Worm (Caenorhabditis elegans) whole organism, L1 larva: ENCODE measurements around the gene sto-3.

Source experiments
- Y116A8C.19 ChIP-seq: sonication (generic microtip); optimal IDR thresholded peaks from 2 replicates; lab custom pipeline; 2016; ENCODE audit warnings: missing compliant biosample characterization, missing genetic modification characterization, borderline replicate concordance
- alr-1 ChIP-seq: fragments of 200-800 bp; sonication (Bioruptor generic); optimal IDR thresholded peaks from 2 replicates; lab custom pipeline; 2018; ENCODE audit warnings: borderline replicate concordance, mild to moderate bottlenecking, missing genetic modification characterization, missing compliant biosample characterization
- ceh-63 ChIP-seq: fragments of 200-800 bp; sonication (Bioruptor generic); optimal IDR thresholded peaks from 2 replicates; lab custom pipeline; 2018; ENCODE audit warnings: mild to moderate bottlenecking, missing genetic modification characterization, missing compliant biosample characterization
- ceh-8 ChIP-seq: fragments of 200-800 bp; sonication (Bioruptor generic); optimal IDR thresholded peaks from 2 replicates; lab custom pipeline; 2018; ENCODE audit warnings: mild to moderate bottlenecking, missing genetic modification characterization, moderate library complexity, missing compliant biosample characterization
- ceh-82 ChIP-seq, 3 experiments: fragments of 150-350 bp in 1 of 3; sonication (generic microtip) in 2 of 3; optimal IDR thresholded peaks; 2 replicates each; lab custom pipeline; 2014 to 2017; ENCODE audit warnings: missing biosample characterization in 3 of 3, missing genetic modification characterization in 3 of 3
- ceh-88 ChIP-seq: fragments of 200-800 bp; sonication (Bioruptor generic); IDR thresholded peaks from 2 replicates; pipeline ENCODE4 v1.3.6; 2022; ENCODE audit warnings: missing genetic modification characterization, missing compliant biosample characterization
- dsc-1 ChIP-seq: sonication (generic microtip); optimal IDR thresholded peaks from 2 replicates; lab custom pipeline; 2016; ENCODE audit warnings: mild to moderate bottlenecking, missing genetic modification characterization, missing compliant biosample characterization
- efl-3 ChIP-seq: fragments of 200-800 bp; sonication (Bioruptor generic); optimal IDR thresholded peaks from 2 replicates; lab custom pipeline; 2018; ENCODE audit warnings: mild to moderate bottlenecking, missing genetic modification characterization, missing compliant biosample characterization
- elt-2 ChIP-seq: sonication (generic microtip); optimal IDR thresholded peaks from 2 replicates; lab custom pipeline; 2016; ENCODE audit warnings: missing genetic modification characterization, mild to moderate bottlenecking, inconsistent platforms, missing compliant biosample characterization, missing genetic modification reagents
- elt-3 ChIP-seq, 6 experiments: fragments of 150-350 bp in 1 of 6; sonication (generic microtip); optimal IDR thresholded peaks; 2 replicates each; lab custom pipeline; 2017 to 2018; ENCODE audit warnings: missing biosample characterization in 6 of 6, missing genetic modification characterization in 6 of 6, inconsistent platforms in 1 of 6
- fkh-4 ChIP-seq: sonication (generic microtip); optimal IDR thresholded peaks from 2 replicates; lab custom pipeline; 2016; ENCODE audit warnings: missing compliant biosample characterization, missing genetic modification characterization, borderline replicate concordance
- fkh-8 ChIP-seq: sonication (generic microtip); optimal IDR thresholded peaks from 2 replicates; lab custom pipeline; 2016; ENCODE audit warnings: mild to moderate bottlenecking, missing genetic modification characterization, missing compliant biosample characterization
- grh-1 ChIP-seq: fragments of 200-800 bp; sonication (Bioruptor generic); IDR thresholded peaks from 2 replicates; pipeline ENCODE4 v1.3.6; 2022; ENCODE audit warnings: missing genetic modification reagents, missing genetic modification characterization, missing compliant biosample characterization
- hlh-4 ChIP-seq: sonication (generic microtip); optimal IDR thresholded peaks from 2 replicates; lab custom pipeline; 2016; ENCODE audit warnings: mild to moderate bottlenecking, missing genetic modification characterization, missing compliant biosample characterization
- irx-1 ChIP-seq: sonication (generic microtip); optimal IDR thresholded peaks from 2 replicates; lab custom pipeline; 2016; ENCODE audit warnings: missing genetic modification characterization, missing compliant biosample characterization
- isw-1 ChIP-seq: fragments of 200-800 bp; sonication (Bioruptor generic); IDR thresholded peaks from 2 replicates; pipeline ENCODE4 v1.3.6; 2022; ENCODE audit warnings: missing genetic modification characterization, missing compliant biosample characterization
- lin-13 ChIP-seq: fragments of 150-350 bp; optimal IDR thresholded peaks from 2 replicates; lab custom pipeline; 2014; ENCODE audit warnings: missing biosample characterization, missing genetic modification reagents, missing genetic modification characterization
- lin-14 ChIP-seq: fragments of 200-800 bp; sonication (Bioruptor generic); optimal IDR thresholded peaks from 2 replicates; lab custom pipeline; 2018; ENCODE audit warnings: mild to moderate bottlenecking, missing genetic modification characterization, moderate library complexity, missing compliant biosample characterization
- lin-39 ChIP-seq: fragments of 150-350 bp; optimal IDR thresholded peaks from 2 replicates; lab custom pipeline; 2014; ENCODE audit warnings: missing biosample characterization, missing genetic modification reagents, missing genetic modification characterization
- lir-3 ChIP-seq: sonication (generic microtip); optimal IDR thresholded peaks from 2 replicates; lab custom pipeline; 2016; ENCODE audit warnings: mild to moderate bottlenecking, missing genetic modification characterization, moderate library complexity, missing compliant biosample characterization; ENCODE audit not compliant: poor library complexity
- lsy-2 ChIP-seq, 2 experiments: fragments of 150-350 bp; optimal IDR thresholded peaks; 2 replicates each; lab custom pipeline; 2014; ENCODE audit warnings: missing biosample characterization in 2 of 2, missing genetic modification characterization in 2 of 2
- mab-9 ChIP-seq: fragments of 200-800 bp; sonication (Bioruptor generic); IDR thresholded peaks from 2 replicates; pipeline ENCODE4 v1.3.6; 2022; ENCODE audit warnings: missing genetic modification reagents, missing genetic modification characterization, missing compliant biosample characterization
- mdl-1 ChIP-seq, 2 experiments: fragments of 150-350 bp; optimal IDR thresholded peaks; 2 replicates each; lab custom pipeline; 2014 to 2017; ENCODE audit warnings: missing biosample characterization in 2 of 2, missing genetic modification characterization in 2 of 2, inconsistent platforms in 1 of 2
- mep-1 ChIP-seq: fragments of 150-350 bp; optimal IDR thresholded peaks from 2 replicates; lab custom pipeline; 2014; ENCODE audit warnings: missing biosample characterization, missing genetic modification characterization
- nhr-19 ChIP-seq: fragments of 200-800 bp; sonication (Bioruptor generic); conservative IDR thresholded peaks from 2 replicates; pipeline ENCODE4 v1.3.6; 2022; ENCODE audit warnings: missing genetic modification characterization, missing compliant biosample characterization
- nhr-20 ChIP-seq: sonication (generic microtip); optimal IDR thresholded peaks from 2 replicates; lab custom pipeline; 2016; ENCODE audit warnings: mild to moderate bottlenecking, missing genetic modification characterization, missing compliant biosample characterization
- nhr-47 ChIP-seq: sonication (generic microtip); optimal IDR thresholded peaks from 2 replicates; lab custom pipeline; 2016; ENCODE audit warnings: mild to moderate bottlenecking, missing genetic modification characterization, moderate library complexity, missing compliant biosample characterization
- nhr-71 ChIP-seq: sonication (generic microtip); optimal IDR thresholded peaks from 2 replicates; lab custom pipeline; 2016; ENCODE audit warnings: mild to moderate bottlenecking, missing genetic modification characterization, moderate library complexity, missing compliant biosample characterization
- nhr-77 ChIP-seq: fragments of 150-350 bp; optimal IDR thresholded peaks from 2 replicates; lab custom pipeline; 2014; ENCODE audit warnings: missing biosample characterization, missing genetic modification characterization
- nhr-85 ChIP-seq: sonication (generic microtip); peaks from one replicate; lab custom pipeline; 2016; ENCODE audit warnings: missing genetic modification characterization, inconsistent platforms, missing compliant biosample characterization
- nhr-90 ChIP-seq: sonication (generic microtip); optimal IDR thresholded peaks from 2 replicates; lab custom pipeline; 2016; ENCODE audit warnings: mild to moderate bottlenecking, missing genetic modification characterization, missing compliant biosample characterization; ENCODE audit not compliant: poor library complexity
- pax-3 ChIP-seq: fragments of 200-800 bp; sonication (Bioruptor generic); optimal IDR thresholded peaks from 2 replicates; lab custom pipeline; 2018; ENCODE audit warnings: mild to moderate bottlenecking, missing genetic modification characterization, moderate library complexity, missing compliant biosample characterization
- pqm-1 ChIP-seq: sonication (generic microtip); optimal IDR thresholded peaks from 3 replicates; lab custom pipeline; 2017; ENCODE audit warnings: missing biosample characterization, missing genetic modification characterization
- rnt-1 ChIP-seq: sonication (generic microtip); optimal IDR thresholded peaks from 2 replicates; lab custom pipeline; 2016; ENCODE audit warnings: mild to moderate bottlenecking, missing genetic modification characterization, moderate library complexity, missing compliant biosample characterization
- snu-23 ChIP-seq: sonication (generic microtip); optimal IDR thresholded peaks from 2 replicates; lab custom pipeline; 2016; ENCODE audit warnings: missing genetic modification characterization, missing compliant biosample characterization
- sup-37 ChIP-seq: fragments of 200-800 bp; sonication (Bioruptor generic); optimal IDR thresholded peaks from 2 replicates; lab custom pipeline; 2018; ENCODE audit warnings: mild to moderate bottlenecking, missing genetic modification characterization, missing compliant biosample characterization
- swsn-7 ChIP-seq: sonication (generic microtip); optimal IDR thresholded peaks from 2 replicates; lab custom pipeline; 2016; ENCODE audit warnings: missing genetic modification characterization, missing compliant biosample characterization
- tbx-2 ChIP-seq: sonication (generic microtip); optimal IDR thresholded peaks from 2 replicates; lab custom pipeline; 2016; ENCODE audit warnings: missing genetic modification characterization, missing compliant biosample characterization
- unc-130 ChIP-seq: fragments of 150-350 bp; optimal IDR thresholded peaks from 2 replicates; lab custom pipeline; 2017; ENCODE audit warnings: missing biosample characterization, missing genetic modification characterization, inconsistent platforms
- unc-86 ChIP-seq: sonication (generic microtip); optimal IDR thresholded peaks from 2 replicates; lab custom pipeline; 2016; ENCODE audit warnings: missing genetic modification characterization, missing compliant biosample characterization
- vab-15 ChIP-seq: sonication (generic microtip); optimal IDR thresholded peaks from 2 replicates; lab custom pipeline; 2017; ENCODE audit warnings: missing genotype, mild to moderate bottlenecking, missing genetic modification characterization, missing compliant biosample characterization
- xbp-1 ChIP-seq: sonication (generic microtip); optimal IDR thresholded peaks from 2 replicates; lab custom pipeline; 2016; ENCODE audit warnings: missing genetic modification characterization, missing compliant biosample characterization
- zip-4 ChIP-seq: fragments of 200-800 bp; sonication (Bioruptor generic); optimal IDR thresholded peaks from 2 replicates; lab custom pipeline; 2018; ENCODE audit warnings: mild to moderate bottlenecking, missing genetic modification characterization, moderate library complexity, missing compliant biosample characterization
- ztf-11 ChIP-seq, 2 experiments: sonication (generic microtip); optimal IDR thresholded peaks; 2 replicates each; lab custom pipeline; 2016 to 2017; ENCODE audit warnings: missing genetic modification characterization in 2 of 2, missing biosample characterization in 1 of 2, missing compliant biosample characterization in 1 of 2
- ztf-4 ChIP-seq: fragments of 150-350 bp; optimal IDR thresholded peaks from 2 replicates; lab custom pipeline; 2014; ENCODE audit warnings: missing biosample characterization, missing genetic modification characterization

Gene sto-3

DNA sequence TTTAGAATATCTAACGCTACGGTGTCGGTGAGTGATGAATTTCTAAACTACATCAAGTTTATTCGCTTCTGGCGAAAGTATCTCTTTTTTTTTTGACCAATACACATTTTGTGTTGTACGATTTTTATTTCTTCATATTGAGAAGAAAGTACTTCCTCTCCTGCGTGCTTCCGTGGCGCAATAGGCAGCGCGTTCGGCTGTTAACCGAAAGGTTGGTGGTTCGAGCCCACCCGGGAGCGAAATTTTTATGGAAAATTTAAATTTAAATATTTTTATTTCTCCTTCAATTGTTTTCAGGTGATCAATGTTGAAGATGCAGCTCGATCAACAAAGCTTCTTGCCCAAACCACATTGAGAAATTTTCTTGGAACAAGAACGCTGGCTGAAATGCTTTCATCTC is 23.6 kb upstream of the sto-3 start (continued):
- peak in 1 of 6 experiments; percentile 49 for TF ChIP-seq elt-3 (tag; optimal IDR thresholded peaks at IDR 0.05; lab: Kevin White, UChicago)
- no peak for TF ChIP-seq Y116A8C.19 (tag; lab: Kevin White, UChicago)
- TF ChIP-seq fkh-8 (tag; lab: Kevin White, UChicago): no peak
- no peak for TF ChIP-seq ceh-88
- TF ChIP-seq alr-1 (tag; lab: Kevin White, UChicago): no peak
- TF ChIP-seq nhr-77 (tag; lab: Kevin White, UChicago): no peak
- peak; percentile 36 for TF ChIP-seq mep-1 (tag; lab: Kevin White, UChicago)
- no peak for TF ChIP-seq pqm-1
- no peak for TF ChIP-seq mab-9 (GFP tag; lab: Robert Waterston, UW)
- TF ChIP-seq nhr-19 (GFP tag; lab: Robert Waterston, UW): peak; percentile 14; the same call in 1 of the 2 replicates
- no peak for TF ChIP-seq unc-130 (tag; lab: Kevin White, UChicago)
- no peak for TF ChIP-seq ceh-82 (tag; optimal IDR thresholded peaks at IDR 0.05; lab: Kevin White, UChicago)
- no peak for TF ChIP-seq hlh-4
- no peak for TF ChIP-seq irx-1 (tag; lab: Kevin White, UChicago)
- no peak for TF ChIP-seq lin-39 (tag; lab: Kevin White, UChicago)

DNA sequence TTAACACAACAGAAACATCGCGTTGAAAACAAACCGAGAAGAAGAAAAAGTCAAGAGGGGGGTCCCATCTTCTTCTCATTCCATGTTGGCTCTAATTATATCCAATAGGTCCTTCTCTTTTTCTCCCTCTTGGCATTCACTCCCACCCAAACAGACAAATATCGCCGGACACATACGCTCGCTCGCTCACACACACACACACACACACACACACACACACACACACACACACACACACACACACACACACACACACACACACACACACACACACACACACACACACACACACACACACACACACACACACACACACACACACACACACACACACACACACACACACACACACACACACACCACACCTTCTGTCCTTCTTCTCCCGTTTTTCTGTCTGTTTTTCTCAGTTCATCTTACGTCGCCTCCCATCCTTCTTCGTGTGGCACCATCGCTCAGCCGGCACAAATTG is 21.9 kb upstream of the sto-3 start, which contains the start of gene sto-4:
Gene sto-4, plus strand, starts transcription at position 360 of the 469 bp plus-strand sequence.
- TF ChIP-seq dsc-1 (tag; lab: Kevin White, UChicago) (peak; percentile 68), lin-13 (GFP tag; lab: Kevin White, UChicago) (peak; percentile 38), zip-4 (GFP tag; lab: Kevin White, UChicago) (peak; percentile 83), grh-1 (peak; percentile 78), irx-1 (tag; lab: Kevin White, UChicago) (peak; percentile 76), lsy-2 (tag; optimal IDR thresholded peaks at IDR 0.05; lab: Kevin White, UChicago) (peak; percentile 9 to 57), unc-86 (tag; lab: Kevin White, UChicago) (peak; percentile 90), fkh-4 (peak; percentile 50), ztf-4 (peak; percentile 55), sup-37 (GFP tag; lab: Kevin White, UChicago) (peak; percentile 81), nhr-19 (GFP tag; lab: Robert Waterston, UW) (peak; percentile 75), mab-9 (GFP tag; lab: Robert Waterston, UW) (peak; percentile 69), pax-3 (tag; lab: Kevin White, UChicago) (peak; percentile 92), swsn-7 (tag; lab: Kevin White, UChicago) (peak; percentile 83), ceh-8 (GFP tag; lab: Kevin White, UChicago) (peak; percentile 95), ztf-11 (tag; optimal IDR thresholded peaks at IDR 0.05; lab: Kevin White, UChicago) (peak in 1 of 2 experiments; percentile 76), xbp-1 (peak; percentile 69), vab-15 (peak; percentile 70), nhr-90 (tag; lab: Kevin White, UChicago) (peak; percentile 77), lin-14 (peak; percentile 98), ceh-88 (peak; percentile 65), snu-23 (GFP tag; lab: Kevin White, UChicago) (peak; percentile 38), nhr-71 (tag; lab: Kevin White, UChicago) (peak; percentile 66), mdl-1 (tag; optimal IDR thresholded peaks at IDR 0.05; lab: Kevin White, UChicago) (peak in 1 of 2 experiments; percentile 21), fkh-8 (tag; lab: Kevin White, UChicago) (peak; percentile 86), tbx-2 (peak; percentile 75), nhr-47 (tag; lab: Kevin White, UChicago) (peak; percentile 89), nhr-85 (tag; lab: Kevin White, UChicago) (peak; percentile 99), ceh-63 (peak; percentile 93), isw-1 (GFP tag; lab: Robert Waterston, UW) (peak; percentile 55), rnt-1 (tag; lab: Kevin White, UChicago) (peak; percentile 61), elt-2 (tag; lab: Kevin White, UChicago) (peak; percentile 7), lir-3 (peak; percentile 24), nhr-20 (tag; lab: Kevin White, UChicago) (peak; percentile 27), efl-3 (peak; percentile 66)
- TF ChIP-seq, all 84 proteins: peak for 35; not testable (repeated sequence) for 49
